Fruit fly (Drosophila melanogaster): ENCODE results near the gene CG44954.

CG44954 gene

dm6 chr3R:30600154-30601009 is 21.3 kb downstream of the CG44954 start (continued):
- TF ChIP-seq Six4 (GFP tag; optimal IDR thresholded peaks at IDR 0.05) (peak; percentile 90), lilli (GFP tag; optimal IDR thresholded peaks at IDR 0.05) (peak; percentile 93), CG4730 (GFP tag; IDR thresholded peaks at IDR 0.05) (peak; percentile 90), CG7745 (tag; optimal IDR thresholded peaks at IDR 0.05) (no peak), crol (GFP tag; IDR thresholded peaks at IDR 0.05) (no peak), NfI (GFP tag; optimal IDR thresholded peaks at IDR 0.05) (peak; percentile 89), peb (GFP tag; IDR thresholded peaks at IDR 0.05) (peak; percentile 86), hbn (GFP tag; IDR thresholded peaks at IDR 0.05; ENCODE audit: partially characterized antibody) (no peak), sim (GFP tag; IDR thresholded peaks at IDR 0.05) (peak; percentile 89), Kr (GFP tag; optimal IDR thresholded peaks at IDR 0.05) (no peak), Ada2b (GFP tag; IDR thresholded peaks at IDR 0.05) (peak; percentile 93), nerfin-1 (tag; optimal IDR thresholded peaks at IDR 0.05) (peak; percentile 76), CG42726 (GFP tag; IDR thresholded peaks at IDR 0.05; ENCODE audit: partially characterized antibody) (no peak), CG10959 (GFP tag; IDR thresholded peaks at IDR 0.05) (peak; percentile 81), knrl (GFP tag; IDR thresholded peaks at IDR 0.05; ENCODE audit: partially characterized antibody) (no peak), Pdp1 (GFP tag; optimal IDR thresholded peaks at IDR 0.05) (peak; percentile 89 to 92), Ssrp (tag; optimal IDR thresholded peaks at IDR 0.05) (peak; percentile 78), gcm (GFP tag; optimal IDR thresholded peaks at IDR 0.05) (peak; percentile 94), shn (GFP tag; optimal IDR thresholded peaks at IDR 0.05) (peak; percentile 74), CG15601 (tag; optimal IDR thresholded peaks at IDR 0.05) (peak; percentile 82), CG6654 (GFP tag; optimal IDR thresholded peaks at IDR 0.05) (peak; percentile 76), nom (GFP tag; optimal IDR thresholded peaks at IDR 0.05) (peak; percentile 51), Hey (tag; optimal IDR thresholded peaks at IDR 0.05) (peak; percentile 83), Hr78 (GFP tag; optimal IDR thresholded peaks at IDR 0.05) (peak in 1 of 2 experiments; percentile 55), crc (GFP tag; optimal IDR thresholded peaks at IDR 0.05) (peak; percentile 85), CG12391 (tag; optimal IDR thresholded peaks at IDR 0.05) (peak; percentile 92), Stat92E (GFP tag; optimal IDR thresholded peaks at IDR 0.05) (peak in 1 of 3 experiments; percentile 49), CG17829 (tag; optimal IDR thresholded peaks at IDR 0.05) (peak; percentile 91), CG11247 (GFP tag; IDR thresholded peaks at IDR 0.05) (peak; percentile 91), CG1602 (GFP tag; optimal IDR thresholded peaks at IDR 0.05) (peak; percentile 87), ind (GFP tag; optimal IDR thresholded peaks at IDR 0.05) (peak; percentile 88), fd64A (GFP tag; optimal IDR thresholded peaks at IDR 0.05) (peak; percentile 78), sr (GFP tag; IDR thresholded peaks at IDR 0.05) (peak; percentile 81), ac (GFP tag; optimal IDR thresholded peaks at IDR 0.05) (peak; percentile 61), CG5180 (GFP tag; optimal IDR thresholded peaks at IDR 0.05) (peak; percentile 70), CG8089 (GFP tag; optimal IDR thresholded peaks at IDR 0.05) (peak; percentile 69), jing (GFP tag; optimal IDR thresholded peaks at IDR 0.05) (peak; percentile 64), Meics (GFP tag; optimal IDR thresholded peaks at IDR 0.05) (peak; percentile 91), jumu (GFP tag; optimal IDR thresholded peaks at IDR 0.05) (peak; percentile 77), gfzf (GFP tag; optimal IDR thresholded peaks at IDR 0.05) (no peak), CG7271 (tag; optimal IDR thresholded peaks at IDR 0.05) (peak; percentile 24), fd3F (GFP tag; optimal IDR thresholded peaks at IDR 0.05) (peak; percentile 82), pum (GFP tag; optimal IDR thresholded peaks at IDR 0.05) (peak; percentile 87), slou (GFP tag; optimal IDR thresholded peaks at IDR 0.05) (peak; percentile 70), Fer1 (GFP tag; optimal IDR thresholded peaks at IDR 0.05) (peak; percentile 93), CG17612 (GFP tag; IDR thresholded peaks at IDR 0.05) (peak; percentile 83), ttk (GFP tag; IDR thresholded peaks at IDR 0.05) (peak; percentile 89), CG30020 (tag; optimal IDR thresholded peaks at IDR 0.05) (no peak)
